Worm (Caenorhabditis elegans) whole organism, young adult: ENCODE data around the gene col-33.

Experiments used
- B0019.2 ChIP-seq: fragments of 200-800 bp; sonication (Bioruptor generic); conservative IDR thresholded peaks from 2 replicates; pipeline ENCODE4 v1.3.6; 2022; ENCODE audit warnings: missing genetic modification reagents, missing genetic modification characterization, missing compliant biosample characterization
- B0261.1 ChIP-seq: sonication (generic microtip); optimal IDR thresholded peaks from 2 replicates; lab custom pipeline; 2016; ENCODE audit warnings: mild to moderate bottlenecking, missing genetic modification characterization, moderate library complexity, missing compliant biosample characterization
- F23B12.7 ChIP-seq: sonication (generic microtip); optimal IDR thresholded peaks from 2 replicates; lab custom pipeline; 2017; ENCODE audit warnings: missing genetic modification characterization, mild to moderate bottlenecking, missing compliant biosample characterization, antibody characterized with exemption, moderate library complexity; ENCODE audit not compliant: insufficient read depth
- F49E8.2 ChIP-seq: sonication (generic microtip); optimal IDR thresholded peaks from 3 replicates; lab custom pipeline; 2017; ENCODE audit warnings: missing genetic modification characterization, mild to moderate bottlenecking, missing compliant biosample characterization, antibody characterized with exemption, moderate library complexity; ENCODE audit not compliant: insufficient read depth
- F57A8.1 ChIP-seq: fragments of 200-800 bp; sonication (Bioruptor generic); optimal IDR thresholded peaks from 2 replicates; lab custom pipeline; 2018; ENCODE audit warnings: mild to moderate bottlenecking, missing genetic modification characterization, moderate library complexity, missing compliant biosample characterization
- F57C9.4 ChIP-seq: sonication (generic microtip); optimal IDR thresholded peaks from 2 replicates; lab custom pipeline; 2017; ENCODE audit warnings: mild to moderate bottlenecking, missing genetic modification characterization, missing compliant biosample characterization
- T07F8.4 ChIP-seq: sonication (generic microtip); optimal IDR thresholded peaks from 2 replicates; lab custom pipeline; 2016; ENCODE audit warnings: mild to moderate bottlenecking, missing genetic modification characterization, moderate library complexity, missing compliant biosample characterization
- T26A5.8 ChIP-seq: sonication (generic microtip); optimal IDR thresholded peaks from 2 replicates; lab custom pipeline; 2016; ENCODE audit warnings: missing genetic modification characterization, missing compliant biosample characterization
- Y53F4B.3 ChIP-seq: fragments of 200-800 bp; sonication (Bioruptor generic); IDR thresholded peaks from 2 replicates; pipeline ENCODE4 v1.3.6; 2022; ENCODE audit warnings: missing genetic modification reagents, missing genetic modification characterization, missing compliant biosample characterization
- ZK185.1 ChIP-seq: sonication (generic microtip); optimal IDR thresholded peaks from 2 replicates; lab custom pipeline; 2016; ENCODE audit warnings: mild to moderate bottlenecking, missing genetic modification characterization, missing compliant biosample characterization; ENCODE audit not compliant: poor library complexity, severe bottlenecking
- attf-3 ChIP-seq: fragments of 200-800 bp; sonication (Bioruptor generic); conservative IDR thresholded peaks from 2 replicates; pipeline ENCODE4 v1.3.6; 2022; ENCODE audit warnings: missing genetic modification reagents, missing genetic modification characterization, missing compliant biosample characterization
- attf-5 ChIP-seq: fragments of 200-800 bp; sonication (Bioruptor generic); optimal IDR thresholded peaks from 2 replicates; lab custom pipeline; 2018; ENCODE audit warnings: mild to moderate bottlenecking, missing genetic modification characterization, missing compliant biosample characterization
- cebp-1 ChIP-seq, 2 experiments: fragments of 200-800 bp in 1 of 2; sonication (Bioruptor generic) in 1 of 2; sonication (generic microtip) in 1 of 2; IDR thresholded peaks in 1 of 2; optimal IDR thresholded peaks in 1 of 2; 2 replicates each; pipeline versions ENCODE4 v1.3.6 to Lab custom; 2017 to 2022; ENCODE audit warnings: missing compliant biosample characterization in 2 of 2, missing genetic modification characterization in 2 of 2, mild to moderate bottlenecking in 1 of 2, missing genetic modification reagents in 1 of 2, moderate library complexity in 1 of 2
- cebp-2 ChIP-seq: fragments of 200-800 bp; sonication (Bioruptor generic); IDR thresholded peaks from 2 replicates; pipeline ENCODE4 v1.3.6; 2022; ENCODE audit warnings: missing genetic modification characterization, missing compliant biosample characterization
- ceh-27 ChIP-seq: fragments of 200-800 bp; sonication (Bioruptor generic); optimal IDR thresholded peaks from 2 replicates; lab custom pipeline; 2018; ENCODE audit warnings: mild to moderate bottlenecking, missing genetic modification characterization, moderate library complexity, missing compliant biosample characterization
- dox-1 ChIP-seq: fragments of 200-800 bp; sonication (Bioruptor generic); IDR thresholded peaks from 2 replicates; pipeline ENCODE4 v1.3.6; 2022; ENCODE audit warnings: missing genetic modification reagents, missing genetic modification characterization, missing compliant biosample characterization
- dpff-1 ChIP-seq: sonication (generic microtip); optimal IDR thresholded peaks from 2 replicates; lab custom pipeline; 2017; ENCODE audit warnings: mild to moderate bottlenecking, missing genetic modification characterization, missing compliant biosample characterization
- egl-44 ChIP-seq: fragments of 200-800 bp; sonication (Bioruptor generic); IDR thresholded peaks from 2 replicates; pipeline ENCODE4 v1.3.6; 2022; ENCODE audit warnings: missing genetic modification reagents, missing genetic modification characterization, missing compliant biosample characterization
- him-1 ChIP-seq: sonication (generic microtip); optimal IDR thresholded peaks from 2 replicates; lab custom pipeline; 2016; ENCODE audit warnings: missing genotype, missing genetic modification reagents, missing genetic modification characterization, missing compliant biosample characterization
- hlh-12 ChIP-seq: sonication (generic microtip); optimal IDR thresholded peaks from 2 replicates; lab custom pipeline; 2016; ENCODE audit warnings: missing genetic modification characterization, missing compliant biosample characterization
- hmg-1.2 ChIP-seq: fragments of 200-800 bp; sonication (Bioruptor generic); IDR thresholded peaks from 2 replicates; pipeline ENCODE4 v1.3.6; 2022; ENCODE audit warnings: missing genetic modification reagents, missing genetic modification characterization, missing compliant biosample characterization
- hmg-20 ChIP-seq: fragments of 200-800 bp; sonication (Bioruptor generic); IDR thresholded peaks from 2 replicates; pipeline ENCODE4 v1.3.6; 2022; ENCODE audit warnings: missing genetic modification reagents, missing genetic modification characterization, missing compliant biosample characterization
- lin-54 ChIP-seq: fragments of 200-800 bp; sonication (Bioruptor generic); optimal IDR thresholded peaks from 2 replicates; lab custom pipeline; 2018; ENCODE audit warnings: mild to moderate bottlenecking, missing genetic modification characterization, missing compliant biosample characterization
- mcd-1 ChIP-seq: fragments of 200-800 bp; sonication (Bioruptor generic); IDR thresholded peaks from 2 replicates; pipeline ENCODE4 v1.3.6; 2022; ENCODE audit warnings: missing genetic modification reagents, missing genetic modification characterization, missing compliant biosample characterization
- nfya-1 ChIP-seq: sonication (generic microtip); optimal IDR thresholded peaks from 2 replicates; lab custom pipeline; 2017; ENCODE audit warnings: antibody characterized with exemption, missing compliant biosample characterization, missing genetic modification characterization, borderline replicate concordance; ENCODE audit not compliant: insufficient read depth
- nfya-2 ChIP-seq: fragments of 200-800 bp; sonication (Bioruptor generic); IDR thresholded peaks from 2 replicates; pipeline ENCODE4 v1.3.6; 2022; ENCODE audit warnings: missing genetic modification reagents, missing genetic modification characterization, missing compliant biosample characterization
- nfyb-1 ChIP-seq: fragments of 200-800 bp; sonication (Bioruptor generic); IDR thresholded peaks from 2 replicates; pipeline ENCODE4 v1.3.6; 2022; ENCODE audit warnings: missing genetic modification reagents, missing genetic modification characterization, missing compliant biosample characterization
- nhr-80 ChIP-seq: sonication (generic microtip); optimal IDR thresholded peaks from 2 replicates; lab custom pipeline; 2016; ENCODE audit warnings: missing genetic modification characterization, missing compliant biosample characterization
- nhr-90 ChIP-seq: sonication (generic microtip); optimal IDR thresholded peaks from 2 replicates; lab custom pipeline; 2016; ENCODE audit warnings: missing genotype, mild to moderate bottlenecking, missing genetic modification characterization, missing compliant biosample characterization
- pbrm-1 ChIP-seq: fragments of 200-800 bp; sonication (Bioruptor generic); IDR thresholded peaks from 2 replicates; pipeline ENCODE4 v1.3.6; 2022; ENCODE audit warnings: missing genetic modification reagents, missing genetic modification characterization, missing compliant biosample characterization
- rec-8 ChIP-seq, 2 experiments: sonication (generic microtip); optimal IDR thresholded peaks; 2 replicates each; lab custom pipeline; 2016; ENCODE audit warnings: mild to moderate bottlenecking in 2 of 2, missing genetic modification characterization in 2 of 2, missing genetic modification reagents in 2 of 2, missing genotype in 2 of 2, missing biosample characterization in 1 of 2, missing compliant biosample characterization in 1 of 2, moderate library complexity in 1 of 2
- sdz-38 ChIP-seq: sonication (generic microtip); optimal IDR thresholded peaks from 2 replicates; lab custom pipeline; 2016; ENCODE audit warnings: missing genotype, missing genetic modification characterization, missing compliant biosample characterization
- snpc-1.1 ChIP-seq: sonication (generic microtip); optimal IDR thresholded peaks from 2 replicates; lab custom pipeline; 2017; ENCODE audit warnings: missing genetic modification characterization, mild to moderate bottlenecking, missing compliant biosample characterization, antibody characterized with exemption, moderate library complexity, missing genotype, missing genetic modification reagents; ENCODE audit not compliant: insufficient read depth
- snpc-4 ChIP-seq, 5 experiments: fragments of 150-350 bp in 1 of 5; sonication (generic microtip) in 4 of 5; optimal IDR thresholded peaks; 2 replicates each; lab custom pipeline; 2014 to 2018; ENCODE audit warnings: missing genetic modification characterization in 5 of 5, missing biosample characterization in 3 of 5, antibody characterized with exemption in 2 of 5, mild to moderate bottlenecking in 2 of 5, missing compliant biosample characterization in 2 of 5, missing genotype in 2 of 5, moderate library complexity in 2 of 5, missing genetic modification reagents in 1 of 5
- unc-62 ChIP-seq: fragments of 150-350 bp; optimal IDR thresholded peaks from 2 replicates; lab custom pipeline; 2014; ENCODE audit warnings: missing biosample characterization, missing genetic modification reagents, missing genetic modification characterization
- zfh-2 ChIP-seq: fragments of 200-800 bp; sonication (Bioruptor generic); conservative IDR thresholded peaks from 2 replicates; pipeline ENCODE4 v1.3.6; 2022; ENCODE audit warnings: missing genetic modification reagents, missing genetic modification characterization, missing compliant biosample characterization
- ztf-6 ChIP-seq: fragments of 200-800 bp; sonication (Bioruptor generic); IDR thresholded peaks from 2 replicates; pipeline ENCODE4 v1.3.6; 2022; ENCODE audit warnings: missing genetic modification reagents, missing genetic modification characterization, missing compliant biosample characterization

The col-33 gene

DNA sequence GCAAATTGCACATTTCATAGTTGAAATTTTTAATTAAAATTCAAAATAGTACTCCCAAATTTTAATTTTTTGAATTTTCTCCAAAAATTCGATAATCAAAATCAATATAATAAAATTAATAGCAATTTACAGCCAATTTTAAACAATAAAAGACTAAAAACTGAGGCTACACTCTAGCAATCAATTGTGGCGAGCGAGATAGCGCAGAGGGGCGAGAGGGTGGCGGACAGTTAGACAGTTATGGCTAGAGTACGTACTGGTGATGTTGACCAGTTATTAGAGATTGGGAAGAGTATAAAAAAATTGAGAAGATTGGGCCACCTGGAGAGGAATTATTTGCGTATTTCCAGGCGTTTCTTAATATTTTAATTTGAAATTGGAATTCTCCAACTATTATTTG, 14.6 kb downstream of the col-33 start, which contains the start of gene nhr-78:
TSS of gene nhr-78 (minus strand) at position 182 of the 400 bp plus-strand sequence.
- TF ChIP-seq nfya-2 (GFP tag; lab: Robert Waterston, UW) (no peak), mcd-1 (GFP tag; lab: Robert Waterston, UW) (0 out of 2 replicates have a peak, but pooled peaks have one; percentile 22), hmg-1.2 (GFP tag; lab: Robert Waterston, UW) (peak; percentile 94)

DNA sequence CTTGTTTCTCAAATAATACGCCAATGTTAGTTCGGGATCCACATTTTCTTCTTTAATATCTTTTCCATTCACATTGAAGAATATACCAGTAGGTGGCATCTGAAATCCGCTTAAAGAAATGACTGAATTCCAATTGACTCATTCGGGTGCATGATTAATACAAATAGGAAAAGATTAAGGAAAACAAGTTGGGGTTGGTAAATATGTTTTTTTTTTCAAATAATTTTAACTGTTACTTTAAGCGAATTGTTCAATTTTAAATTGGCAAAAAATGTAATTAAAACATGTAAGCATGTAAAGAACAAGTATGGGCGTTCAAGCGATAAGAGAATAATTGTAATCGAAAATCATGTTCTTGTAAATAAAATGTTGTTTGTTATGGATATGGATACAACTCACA, 20.9 kb downstream of the col-33 start, which contains the start of gene F15E6.6:
TSS of gene F15E6.6 (minus strand) at position 101 of the 400 bp plus-strand sequence.
- TF ChIP-seq ztf-6, result no peak
- TF ChIP-seq nfya-1 (tag; lab: Kevin White, UChicago), result no peak
- no peak for TF ChIP-seq ZK185.1 (tag; lab: Kevin White, UChicago)
- no peak for TF ChIP-seq F23B12.7 (tag; lab: Kevin White, UChicago)
- no peak for TF ChIP-seq F57C9.4 (tag; lab: Kevin White, UChicago)
- TF ChIP-seq rec-8 (tag; optimal IDR thresholded peaks at IDR 0.05; lab: Kevin White, UChicago), result no peak
- TF ChIP-seq sdz-38, result no peak
- TF ChIP-seq Y53F4B.3 (GFP tag; lab: Robert Waterston, UW), result no peak
- TF ChIP-seq ceh-27 (GFP tag; lab: Kevin White, UChicago), result no peak
- TF ChIP-seq attf-5, result no peak
- no peak for TF ChIP-seq B0019.2 (GFP tag; lab: Robert Waterston, UW)
- no peak for TF ChIP-seq hmg-1.2 (GFP tag; lab: Robert Waterston, UW)
- TF ChIP-seq T26A5.8, result no peak
- no peak for TF ChIP-seq egl-44 (GFP tag; lab: Robert Waterston, UW)
- no peak for TF ChIP-seq mcd-1 (GFP tag; lab: Robert Waterston, UW)

DNA sequence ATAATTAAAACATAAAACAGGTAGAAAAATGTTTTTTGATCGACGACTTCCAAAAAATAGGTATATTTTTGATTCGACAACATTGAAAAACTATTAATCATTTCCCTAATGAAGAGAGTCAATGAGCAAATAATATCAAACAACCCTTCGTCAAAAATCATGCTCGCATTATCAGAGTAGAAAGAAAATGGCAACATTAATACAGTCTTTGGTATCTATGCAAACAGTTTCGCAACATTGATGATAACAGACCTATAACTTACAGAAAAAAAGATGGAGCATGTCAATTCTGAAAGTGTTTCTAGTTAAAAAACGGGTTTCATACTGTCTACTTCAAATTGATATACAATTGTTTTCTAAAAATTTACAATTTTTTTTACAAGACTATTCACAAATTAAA, 21.9 kb downstream of the col-33 start:
- no peak for TF ChIP-seq lin-54 (GFP tag; lab: Kevin White, UChicago)
- TF ChIP-seq nhr-80 (tag; lab: Kevin White, UChicago), result peak; percentile 75
- peak; percentile 22; the same call in 1 of the 2 replicates for TF ChIP-seq cebp-1 (GFP tag; IDR thresholded peaks at IDR 0.05; lab: Robert Waterston, UW)
- no peak for TF ChIP-seq cebp-1 (tag; optimal IDR thresholded peaks at IDR 0.05; lab: Kevin White, UChicago)
- no peak for TF ChIP-seq him-1 (tag; lab: Kevin White, UChicago)
- TF ChIP-seq T07F8.4 (tag; lab: Kevin White, UChicago), result no peak
- no peak for TF ChIP-seq F57C9.4 (tag; lab: Kevin White, UChicago)
- TF ChIP-seq, all 124 proteins: peak for 2

DNA sequence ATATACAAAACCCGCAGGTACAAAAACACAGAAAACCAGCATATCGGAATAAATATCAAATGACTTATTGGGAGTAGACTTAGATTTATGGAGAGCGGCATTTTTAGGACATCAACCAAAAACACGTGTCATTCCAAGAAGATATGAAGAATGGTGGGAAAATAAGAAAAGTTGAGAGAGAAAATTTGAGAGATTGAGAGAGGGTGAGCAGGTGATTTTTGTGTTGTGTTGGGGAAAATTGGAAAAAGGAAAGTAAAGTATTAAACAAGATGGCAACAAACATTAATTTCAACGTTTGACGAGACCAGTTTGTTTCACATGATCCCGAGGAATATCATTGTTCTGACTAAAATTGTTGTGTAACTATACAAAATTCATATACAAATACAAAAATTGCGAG, 25.2 kb downstream of the col-33 start, which contains the start of gene srv-4:
TSS of gene srv-4 (minus strand) at position 101 of the 400 bp plus-strand sequence.
- TF ChIP-seq zfh-2 (no peak), hlh-12 (tag; lab: Kevin White, UChicago) (no peak), rec-8 (tag; optimal IDR thresholded peaks at IDR 0.05; lab: Kevin White, UChicago) (no peak), dpff-1 (tag; lab: Kevin White, UChicago) (no peak), F57A8.1 (no peak), hmg-20 (GFP tag; lab: Robert Waterston, UW) (no peak), attf-3 (GFP tag; lab: Robert Waterston, UW) (no peak), lin-54 (GFP tag; lab: Kevin White, UChicago) (no peak), nfyb-1 (no peak), F49E8.2 (tag; lab: Kevin White, UChicago) (no peak), pbrm-1 (GFP tag; lab: Robert Waterston, UW) (no peak), dox-1 (GFP tag; lab: Robert Waterston, UW) (no peak), snpc-4 (GFP tag; optimal IDR thresholded peaks at IDR 0.05; lab: Kevin White, UChicago) (no peak), snpc-4 (tag; optimal IDR thresholded peaks at IDR 0.05; lab: Kevin White, UChicago) (no peak), nhr-90 (no peak), B0261.1 (no peak), cebp-2 (GFP tag; lab: Robert Waterston, UW) (no peak), unc-62 (no peak), snpc-1.1 (no peak), nfya-2 (GFP tag; lab: Robert Waterston, UW) (no peak)
